Fruit fly (Drosophila melanogaster): Measurements from ENCODE around the gene CG4995.

CG4995 gene

DNA sequence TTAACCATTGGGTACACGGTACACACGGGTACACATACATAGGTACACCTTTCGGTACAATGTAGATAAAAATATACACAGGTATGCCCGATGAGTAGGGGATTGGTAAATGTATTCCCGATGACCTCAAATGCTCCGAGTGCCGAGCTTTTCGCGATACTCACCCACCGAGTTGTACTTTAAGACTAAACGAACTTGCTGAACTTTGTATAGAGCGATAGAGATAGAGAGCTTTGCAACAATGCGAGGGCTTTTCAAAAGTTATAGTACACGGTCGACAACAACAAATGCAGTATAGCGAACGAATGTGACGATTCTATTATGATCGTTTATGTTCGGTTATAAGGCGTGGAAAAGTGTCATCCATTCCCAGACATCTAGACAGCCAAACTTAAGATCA is 664 bp upstream of the CG4995 start (continued):
- TF ChIP-seq gfzf (GFP tag; optimal IDR thresholded peaks at IDR 0.05) (no peak), hkb (optimal IDR thresholded peaks at IDR 0.05) (no peak), hkb (GFP tag; IDR thresholded peaks at IDR 0.05) (peak; percentile 30; the same call in 1 of the 2 replicates), CG10979 (tag; optimal IDR thresholded peaks at IDR 0.05) (no peak), zf30C (GFP tag; optimal IDR thresholded peaks at IDR 0.05) (no peak), Meics (GFP tag; optimal IDR thresholded peaks at IDR 0.05) (peak; percentile 4), sug (tag; optimal IDR thresholded peaks at IDR 0.05) (peak; percentile 38), Fer1 (GFP tag; optimal IDR thresholded peaks at IDR 0.05) (peak; percentile 56), ftz-f1 (GFP tag; optimal IDR thresholded peaks at IDR 0.05) (peak; percentile 80), her (GFP tag; optimal IDR thresholded peaks at IDR 0.05) (no peak), bigmax (GFP tag; optimal IDR thresholded peaks at IDR 0.05) (peak; percentile 25), Med (GFP tag) (peak; percentile 80), CG7357 (GFP tag; IDR thresholded peaks at IDR 0.05) (no peak), ken (GFP tag; IDR thresholded peaks at IDR 0.05) (no peak), CG2116 (GFP tag; optimal IDR thresholded peaks at IDR 0.05) (no peak), pzg (GFP tag; optimal IDR thresholded peaks at IDR 0.05) (peak; percentile 18), CG1832 (GFP tag; optimal IDR thresholded peaks at IDR 0.05) (no peak), CG12744 (GFP tag; optimal IDR thresholded peaks at IDR 0.05) (no peak), sd (tag; optimal IDR thresholded peaks at IDR 0.05) (peak; percentile 89), CG18262 (tag; optimal IDR thresholded peaks at IDR 0.05) (no peak), MBD-R2 (GFP tag; IDR thresholded peaks at IDR 0.05) (peak; percentile 25; the same call in 1 of the 2 replicates), CTCF (GFP tag; optimal IDR thresholded peaks at IDR 0.05) (peak; percentile 30), al (GFP tag; IDR thresholded peaks at IDR 0.05) (no peak), CG8290 (GFP tag; optimal IDR thresholded peaks at IDR 0.05) (no peak), CG8290 (tag; optimal IDR thresholded peaks at IDR 0.05) (peak in 1 of 2 experiments; percentile 67), CG10431 (GFP tag; optimal IDR thresholded peaks at IDR 0.05) (no peak), CG14014 (GFP tag; IDR thresholded peaks at IDR 0.05) (no peak), gro (GFP tag; optimal IDR thresholded peaks at IDR 0.05) (peak; percentile 11), gcm2 (GFP tag; optimal IDR thresholded peaks at IDR 0.05) (no peak), exex (tag; optimal IDR thresholded peaks at IDR 0.05) (peak; percentile 65), CG13296 (GFP tag; optimal IDR thresholded peaks at IDR 0.05) (peak; percentile 48), Dp (GFP tag; optimal IDR thresholded peaks at IDR 0.05) (peak; percentile 19), CG3281 (GFP tag; optimal IDR thresholded peaks at IDR 0.05) (no peak), CG12769 (tag; optimal IDR thresholded peaks at IDR 0.05) (peak; percentile 98), CG34422 (GFP tag; IDR thresholded peaks at IDR 0.05) (no peak), Lpt (GFP tag; optimal IDR thresholded peaks at IDR 0.05) (no peak), CG15514 (GFP tag; optimal IDR thresholded peaks at IDR 0.05) (peak; percentile 49), H15 (GFP tag; IDR thresholded peaks at IDR 0.05) (no peak), CG10543 (GFP tag; optimal IDR thresholded peaks at IDR 0.05) (peak; percentile 40), run (tag; optimal IDR thresholded peaks at IDR 0.05) (no peak), GATAe (GFP tag; conservative IDR thresholded peaks at IDR 0.05) (no peak), Aef1 (GFP tag; IDR thresholded peaks at IDR 0.05) (peak; percentile 60; the same call in 2 of the 3 replicates), Atf-2 (GFP tag; optimal IDR thresholded peaks at IDR 0.05) (no peak), CG16779 (GFP tag; IDR thresholded peaks at IDR 0.05) (no peak), E2f2 (GFP tag; IDR thresholded peaks at IDR 0.05) (peak; percentile 26; the same call in 1 of the 2 replicates), so (GFP tag; IDR thresholded peaks at IDR 0.05) (peak; percentile 58; the same call in 1 of the 3 replicates), sens (GFP tag) (peak; percentile 20), pho (GFP tag; optimal IDR thresholded peaks at IDR 0.05) (peak; percentile 24), CG5953 (GFP tag; IDR thresholded peaks at IDR 0.05) (no peak), CG17328 (GFP tag; IDR thresholded peaks at IDR 0.05) (no peak), Mad (GFP tag; optimal IDR thresholded peaks at IDR 0.05) (no peak), Awh (GFP tag; IDR thresholded peaks at IDR 0.05) (no peak), CG11695 (GFP tag; IDR thresholded peaks at IDR 0.05) (no peak), CG13894 (tag; optimal IDR thresholded peaks at IDR 0.05) (peak; percentile 84)
